Worm (Caenorhabditis elegans) whole organism, early embryonic: ENCODE results near the gene F38A5.22.

Experiments
- F13C5.2 ChIP-seq: sonication (generic microtip); optimal IDR thresholded peaks from 2 replicates; lab custom pipeline; 2017; ENCODE audit warnings: mild to moderate bottlenecking, missing genetic modification characterization, inconsistent platforms, missing compliant biosample characterization
- ama-1 ChIP-seq: fragments of 150-350 bp; optimal IDR thresholded peaks from 2 replicates; lab custom pipeline; 2014
- ceh-13 ChIP-seq: fragments of 200-800 bp; sonication (Bioruptor generic); optimal IDR thresholded peaks from 2 replicates; lab custom pipeline; 2018; ENCODE audit warnings: mild to moderate bottlenecking, missing genetic modification characterization, missing compliant biosample characterization
- ceh-36 ChIP-seq: sonication (generic microtip); optimal IDR thresholded peaks from 2 replicates; lab custom pipeline; 2016; ENCODE audit warnings: missing genetic modification characterization, inconsistent platforms, missing compliant biosample characterization
- ets-7 ChIP-seq: sonication (generic microtip); optimal IDR thresholded peaks from 2 replicates; lab custom pipeline; 2016; ENCODE audit warnings: missing genotype, missing genetic modification characterization, missing compliant biosample characterization
- flt-1 ChIP-seq: fragments of 200-800 bp; sonication (Bioruptor generic); IDR thresholded peaks from 2 replicates; pipeline ENCODE4 v1.3.6; 2022; ENCODE audit warnings: missing genetic modification characterization, missing compliant biosample characterization
- hmbx-1 ChIP-seq: sonication (generic microtip); optimal IDR thresholded peaks from 2 replicates; lab custom pipeline; 2016; ENCODE audit warnings: mild to moderate bottlenecking, missing genetic modification characterization, missing compliant biosample characterization
- hnd-1 ChIP-seq: sonication (generic microtip); optimal IDR thresholded peaks from 2 replicates; lab custom pipeline; 2016; ENCODE audit warnings: missing genetic modification characterization, missing compliant biosample characterization
- pes-1 ChIP-seq: fragments of 200-800 bp; sonication (Bioruptor generic); IDR thresholded peaks from 2 replicates; pipeline ENCODE4 v1.3.6; 2022; ENCODE audit warnings: missing genetic modification reagents, missing genetic modification characterization, missing compliant biosample characterization
- scrt-1 ChIP-seq: fragments of 200-800 bp; sonication (Bioruptor generic); IDR thresholded peaks from 2 replicates; pipeline ENCODE4 v1.3.6; 2022; ENCODE audit warnings: missing genetic modification characterization, missing compliant biosample characterization
- sea-1 ChIP-seq: fragments of 200-800 bp; sonication (Bioruptor generic); conservative IDR thresholded peaks from 2 replicates; pipeline ENCODE4 v1.3.6; 2022; ENCODE audit warnings: missing genetic modification characterization, missing compliant biosample characterization
- tbx-37 ChIP-seq: fragments of 200-800 bp; sonication (Bioruptor generic); conservative IDR thresholded peaks from 2 replicates; pipeline ENCODE4 v1.3.6; 2022; ENCODE audit warnings: missing genetic modification reagents, missing genetic modification characterization, missing compliant biosample characterization

- TF ChIP-seq ama-1 (lab: Kevin White, UChicago) (no peak), ceh-13 (GFP tag; lab: Kevin White, UChicago) (no peak), pes-1 (GFP tag; lab: Robert Waterston, UW) (no peak), scrt-1 (no peak), sea-1 (no peak), ets-7 (tag; lab: Kevin White, UChicago) (no peak), flt-1 (GFP tag; lab: Robert Waterston, UW) (no peak), ceh-36 (tag; lab: Kevin White, UChicago) (no peak), F13C5.2 (no peak), hnd-1 (tag; lab: Kevin White, UChicago) (no peak), tbx-37 (GFP tag; lab: Robert Waterston, UW) (no peak), hmbx-1 (tag; lab: Kevin White, UChicago) (no peak)
These were observed 19.0 kb downstream of the F38A5.22 start for ce11 chrIV:6576728-6577101.
